Worm (Caenorhabditis elegans) whole organism, L3 larva: ENCODE data around the gene M106.2.

Experiments used
- R02D3.7 ChIP-seq: fragments of 150-350 bp; optimal IDR thresholded peaks from 2 replicates; lab custom pipeline; 2014; ENCODE audit warnings: missing biosample characterization, missing genetic modification characterization
- ZK546.5 ChIP-seq: sonication (generic microtip); optimal IDR thresholded peaks from 2 replicates; lab custom pipeline; 2017; ENCODE audit warnings: missing biosample characterization, missing genetic modification characterization
- aly-2 ChIP-seq: fragments of 150-350 bp; optimal IDR thresholded peaks from 2 replicates; lab custom pipeline; 2014; ENCODE audit warnings: missing biosample characterization, missing genetic modification characterization
- ama-1 ChIP-seq: fragments of 150-350 bp; optimal IDR thresholded peaks from 2 replicates; lab custom pipeline; 2018
- ceh-16 ChIP-seq: sonication (generic microtip); optimal IDR thresholded peaks from 2 replicates; lab custom pipeline; 2017; ENCODE audit warnings: missing biosample characterization, missing genetic modification characterization
- ceh-28 ChIP-seq: fragments of 150-350 bp; optimal IDR thresholded peaks from 2 replicates; lab custom pipeline; 2014; ENCODE audit warnings: missing biosample characterization, missing genetic modification reagents, missing genetic modification characterization
- ceh-82 ChIP-seq: fragments of 150-350 bp; optimal IDR thresholded peaks from 2 replicates; lab custom pipeline; 2014; ENCODE audit warnings: missing biosample characterization, missing genetic modification characterization
- ceh-9 ChIP-seq: sonication (generic microtip); optimal IDR thresholded peaks from 2 replicates; lab custom pipeline; 2018; ENCODE audit warnings: missing biosample characterization, missing genetic modification characterization
- daf-12 ChIP-seq: fragments of 150-350 bp; optimal IDR thresholded peaks from 2 replicates; lab custom pipeline; 2014; ENCODE audit warnings: missing biosample characterization, missing genetic modification reagents, missing genetic modification characterization
- egl-27 ChIP-seq: sonication (generic microtip); optimal IDR thresholded peaks from 4 replicates; lab custom pipeline; 2017; ENCODE audit warnings: missing biosample characterization, missing genetic modification reagents, missing genetic modification characterization
- egl-5 ChIP-seq: fragments of 150-350 bp; optimal IDR thresholded peaks from 2 replicates; lab custom pipeline; 2017; ENCODE audit warnings: missing biosample characterization, missing genetic modification reagents, missing genetic modification characterization, inconsistent platforms
- elt-1 ChIP-seq: fragments of 150-350 bp; optimal IDR thresholded peaks from 2 replicates; lab custom pipeline; 2014; ENCODE audit warnings: missing biosample characterization, missing genetic modification characterization
- elt-2 ChIP-seq: sonication (generic microtip); optimal IDR thresholded peaks from 2 replicates; lab custom pipeline; 2016; ENCODE audit warnings: missing genetic modification reagents, mild to moderate bottlenecking, missing genetic modification characterization, missing compliant biosample characterization
- elt-3 ChIP-seq, 3 experiments: fragments of 150-350 bp in 1 of 3; sonication (generic microtip) in 2 of 3; optimal IDR thresholded peaks; 2 replicates in 2 of 3; 4 replicates in 1 of 3; lab custom pipeline; 2014 to 2017; ENCODE audit warnings: missing biosample characterization in 3 of 3, missing genetic modification characterization in 3 of 3
- eor-1 ChIP-seq, 2 experiments: fragments of 150-350 bp; optimal IDR thresholded peaks; 2 replicates each; lab custom pipeline; 2014 to 2018; ENCODE audit warnings: missing biosample characterization in 2 of 2, missing genetic modification characterization in 2 of 2
- fkh-10 ChIP-seq: sonication (generic microtip); optimal IDR thresholded peaks from 2 replicates; lab custom pipeline; 2017; ENCODE audit warnings: missing biosample characterization, missing genetic modification reagents, missing genetic modification characterization
- fkh-2 ChIP-seq: fragments of 150-350 bp; optimal IDR thresholded peaks from 2 replicates; lab custom pipeline; 2014; ENCODE audit warnings: missing biosample characterization, missing genetic modification reagents, missing genetic modification characterization
- fos-1 ChIP-seq: fragments of 150-350 bp; optimal IDR thresholded peaks from 2 replicates; lab custom pipeline; 2014; ENCODE audit warnings: missing biosample characterization, missing genetic modification characterization
- hmg-11 ChIP-seq: sonication (generic microtip); optimal IDR thresholded peaks from 2 replicates; lab custom pipeline; 2016; ENCODE audit warnings: missing genetic modification characterization, missing compliant biosample characterization
- jun-1 ChIP-seq: fragments of 150-350 bp; optimal IDR thresholded peaks from 2 replicates; lab custom pipeline; 2014; ENCODE audit warnings: missing biosample characterization, missing genetic modification reagents, missing genetic modification characterization
- lin-15B ChIP-seq: fragments of 150-350 bp; optimal IDR thresholded peaks from 2 replicates; lab custom pipeline; 2014; ENCODE audit warnings: missing biosample characterization, missing genetic modification characterization
- lin-39 ChIP-seq: fragments of 150-350 bp; optimal IDR thresholded peaks from 2 replicates; lab custom pipeline; 2018; ENCODE audit warnings: missing biosample characterization, missing genetic modification reagents, missing genetic modification characterization
- lsy-12 ChIP-seq: sonication (generic microtip); optimal IDR thresholded peaks from 2 replicates; lab custom pipeline; 2016; ENCODE audit warnings: mild to moderate bottlenecking, missing genetic modification characterization, missing compliant biosample characterization
- mdl-1 ChIP-seq: fragments of 150-350 bp; optimal IDR thresholded peaks from 2 replicates; lab custom pipeline; 2014; ENCODE audit warnings: missing biosample characterization, missing genetic modification characterization
- mml-1 ChIP-seq: fragments of 150-350 bp; sonication (generic microtip); optimal IDR thresholded peaks from 3 replicates; lab custom pipeline; 2014; ENCODE audit warnings: missing biosample characterization, missing genetic modification characterization
- nfya-1 ChIP-seq: sonication (generic microtip); optimal IDR thresholded peaks from 2 replicates; lab custom pipeline; 2017; ENCODE audit warnings: missing genetic modification characterization, mild to moderate bottlenecking, missing compliant biosample characterization, antibody characterized with exemption, moderate library complexity; ENCODE audit not compliant: insufficient read depth
- nhr-11 ChIP-seq: fragments of 150-350 bp; optimal IDR thresholded peaks from 2 replicates; lab custom pipeline; 2014; ENCODE audit warnings: missing biosample characterization, missing genetic modification characterization
- nhr-12 ChIP-seq: fragments of 150-350 bp; optimal IDR thresholded peaks from 2 replicates; lab custom pipeline; 2014; ENCODE audit warnings: missing biosample characterization, missing genetic modification characterization
- nhr-23 ChIP-seq: fragments of 150-350 bp; optimal IDR thresholded peaks from 2 replicates; lab custom pipeline; 2014; ENCODE audit warnings: missing biosample characterization, missing genetic modification reagents, missing genetic modification characterization
- nhr-237 ChIP-seq: fragments of 150-350 bp; optimal IDR thresholded peaks from 2 replicates; lab custom pipeline; 2014; ENCODE audit warnings: missing biosample characterization, missing genetic modification characterization
- nhr-25 ChIP-seq: sonication (generic microtip); optimal IDR thresholded peaks from 2 replicates; lab custom pipeline; 2017; ENCODE audit warnings: missing biosample characterization, missing genetic modification characterization
- nhr-28 ChIP-seq: fragments of 150-350 bp; optimal IDR thresholded peaks from 2 replicates; lab custom pipeline; 2014; ENCODE audit warnings: missing biosample characterization, missing genetic modification characterization
- nhr-43 ChIP-seq: sonication (generic microtip); optimal IDR thresholded peaks from 2 replicates; lab custom pipeline; 2016; ENCODE audit warnings: mild to moderate bottlenecking, missing genetic modification characterization, missing compliant biosample characterization; ENCODE audit not compliant: poor library complexity, severe bottlenecking
- nhr-67 ChIP-seq: fragments of 150-350 bp; optimal IDR thresholded peaks from 2 replicates; lab custom pipeline; 2014; ENCODE audit warnings: missing biosample characterization, missing genetic modification characterization
- nhr-76 ChIP-seq: fragments of 150-350 bp; sonication (generic microtip); optimal IDR thresholded peaks from 5 replicates; lab custom pipeline; 2014; ENCODE audit warnings: missing biosample characterization, missing genetic modification characterization
- nhr-77 ChIP-seq: fragments of 150-350 bp; optimal IDR thresholded peaks from 2 replicates; lab custom pipeline; 2014; ENCODE audit warnings: missing biosample characterization, missing genetic modification characterization
- pha-4 ChIP-seq: fragments of 150-350 bp; optimal IDR thresholded peaks from 2 replicates; lab custom pipeline; 2014; ENCODE audit warnings: missing biosample characterization, missing genetic modification reagents, missing genetic modification characterization
- pqm-1 ChIP-seq: fragments of 150-350 bp; optimal IDR thresholded peaks from 2 replicates; lab custom pipeline; 2017; ENCODE audit warnings: missing biosample characterization, missing genetic modification characterization, inconsistent platforms
- sea-2 ChIP-seq: fragments of 150-350 bp; sonication (generic microtip); optimal IDR thresholded peaks from 4 replicates; lab custom pipeline; 2014; ENCODE audit warnings: missing biosample characterization, missing genetic modification reagents, missing genetic modification characterization
- skn-1 ChIP-seq: fragments of 150-350 bp; optimal IDR thresholded peaks from 2 replicates; lab custom pipeline; 2014; ENCODE audit warnings: missing biosample characterization, missing genetic modification characterization
- snpc-4 ChIP-seq: fragments of 150-350 bp; optimal IDR thresholded peaks from 2 replicates; lab custom pipeline; 2014; ENCODE audit warnings: missing biosample characterization, missing genetic modification characterization
- tbx-2 ChIP-seq: sonication (generic microtip); optimal IDR thresholded peaks from 2 replicates; lab custom pipeline; 2016; ENCODE audit warnings: mild to moderate bottlenecking, missing genetic modification characterization, missing compliant biosample characterization
- unc-39 ChIP-seq: sonication (generic microtip); optimal IDR thresholded peaks from 4 replicates; lab custom pipeline; 2017; ENCODE audit warnings: missing biosample characterization, missing genetic modification characterization
- unc-62 ChIP-seq: fragments of 150-350 bp; sonication (generic microtip); optimal IDR thresholded peaks from 4 replicates; lab custom pipeline; 2014; ENCODE audit warnings: missing biosample characterization, missing genetic modification reagents, missing genetic modification characterization
- zag-1 ChIP-seq: fragments of 150-350 bp; optimal IDR thresholded peaks from 2 replicates; lab custom pipeline; 2014; ENCODE audit warnings: missing biosample characterization, missing genetic modification characterization
- ztf-11 ChIP-seq: fragments of 150-350 bp; optimal IDR thresholded peaks from 2 replicates; lab custom pipeline; 2014; ENCODE audit warnings: missing biosample characterization, missing genetic modification characterization
- ztf-4 ChIP-seq: fragments of 150-350 bp; optimal IDR thresholded peaks from 2 replicates; lab custom pipeline; 2014; ENCODE audit warnings: missing biosample characterization, missing genetic modification characterization

The M106.2 gene

ce11 chrII:10868670-10869246 lies 19.0 kb upstream of the M106.2 start, which contains the start of the genes gmps-1 and cap-2:
Gene gmps-1, minus strand, starts transcription at chrII:10868720.
Gene cap-2, plus strand, starts transcription at chrII:10869196.
- TF ChIP-seq nhr-11 (tag; lab: Kevin White, UChicago): peak; percentile 74
- TF ChIP-seq lsy-12 (tag; lab: Kevin White, UChicago): peak; percentile 97
- TF ChIP-seq nhr-23 (tag; lab: Kevin White, UChicago): peak; percentile 97
- peak; percentile 68 for TF ChIP-seq nhr-28
- peak; percentile 54 for TF ChIP-seq ZK546.5
- peak; percentile 84 for TF ChIP-seq elt-1 (tag; lab: Kevin White, UChicago)
- TF ChIP-seq nhr-76 (tag; lab: Kevin White, UChicago): no peak
- TF ChIP-seq nhr-12 (tag; lab: Kevin White, UChicago): no peak
- no peak for TF ChIP-seq unc-39 (tag; lab: Kevin White, UChicago)
- TF ChIP-seq nhr-237 (tag; lab: Kevin White, UChicago): no peak
- TF ChIP-seq sea-2 (GFP tag; lab: Kevin White, UChicago): no peak
- peak in 1 of 3 experiments; percentile 35 for TF ChIP-seq elt-3 (tag; optimal IDR thresholded peaks at IDR 0.05; lab: Kevin White, UChicago)
- no peak for TF ChIP-seq ztf-11 (tag; lab: Kevin White, UChicago)
- TF ChIP-seq nhr-67: peak; percentile 11
- peak; percentile 90 for TF ChIP-seq egl-5 (tag; lab: Kevin White, UChicago)
- TF ChIP-seq eor-1 (tag; optimal IDR thresholded peaks at IDR 0.05; lab: Kevin White, UChicago): peak in 1 of 2 experiments; percentile 38
- TF ChIP-seq nhr-25 (tag; lab: Kevin White, UChicago): peak; percentile 93
- TF ChIP-seq ama-1 (lab: Kevin White, UChicago): peak; percentile 77
- peak; percentile 93 for TF ChIP-seq lin-15B (tag; lab: Kevin White, UChicago)
- TF ChIP-seq ztf-4 (tag; lab: Kevin White, UChicago): peak; percentile 55
- peak; percentile 73 for TF ChIP-seq unc-62 (GFP tag; lab: Kevin White, UChicago)
- TF ChIP-seq ceh-28 (tag; lab: Kevin White, UChicago): peak; percentile 98
- TF ChIP-seq fkh-2 (tag; lab: Kevin White, UChicago): no peak
- TF ChIP-seq nhr-43 (tag; lab: Kevin White, UChicago): peak; percentile 96
- no peak for TF ChIP-seq ceh-9 (tag; lab: Kevin White, UChicago)
- peak; percentile 91 for TF ChIP-seq pha-4 (tag; lab: Kevin White, UChicago)
- TF ChIP-seq zag-1 (tag; lab: Kevin White, UChicago): peak; percentile 68
- peak; percentile 91 for TF ChIP-seq nhr-77 (tag; lab: Kevin White, UChicago)
- TF ChIP-seq mml-1 (tag; lab: Kevin White, UChicago): no peak
- TF ChIP-seq mdl-1: no peak
- TF ChIP-seq fos-1: no peak
- peak; percentile 97 for TF ChIP-seq lin-39 (tag; lab: Kevin White, UChicago)
- TF ChIP-seq aly-2 (tag; lab: Kevin White, UChicago): peak; percentile 54
- TF ChIP-seq pqm-1 (tag; lab: Kevin White, UChicago): peak; percentile 74
- peak; percentile 96 for TF ChIP-seq hmg-11 (tag; lab: Kevin White, UChicago)
- TF ChIP-seq skn-1: peak; percentile 90
- TF ChIP-seq ceh-16 (tag; lab: Kevin White, UChicago): no peak
- TF ChIP-seq snpc-4 (tag; lab: Kevin White, UChicago): peak; percentile 79
- TF ChIP-seq tbx-2 (tag; lab: Kevin White, UChicago): peak; percentile 94
- TF ChIP-seq fkh-10: peak; percentile 88
- peak; percentile 98 for TF ChIP-seq R02D3.7 (tag; lab: Kevin White, UChicago)
- peak; percentile 99 for TF ChIP-seq nfya-1
- TF ChIP-seq daf-12 (tag; lab: Kevin White, UChicago): no peak
- peak; percentile 95 for TF ChIP-seq ceh-82
- peak; percentile 95 for TF ChIP-seq jun-1 (tag; lab: Kevin White, UChicago)
- peak; percentile 80 for TF ChIP-seq egl-27 (tag; lab: Kevin White, UChicago)
- TF ChIP-seq elt-2 (tag; lab: Kevin White, UChicago): peak; percentile 72
